Fruit fly (Drosophila melanogaster): ENCODE data around the gene CG46463.

Gene CG46463

dm6 chr3L:3456922-3457321 lies 4.2 kb upstream of the CG46463 start:
- TF ChIP-seq ttk (optimal IDR thresholded peaks at IDR 0.05) (no peak), Sin3A (optimal IDR thresholded peaks at IDR 0.05) (no peak)

dm6 chr3L:3460402-3461027 lies 600 bp upstream of the CG46463 start, which contains the start of gene eIF5B:
Gene eIF5B, minus strand, starts transcription at chr3L:3460977.
- TF ChIP-seq Sin3A (optimal IDR thresholded peaks at IDR 0.05) (no peak), Myc (optimal IDR thresholded peaks at IDR 0.05) (no peak), h (optimal IDR thresholded peaks at IDR 0.05) (no peak), insv (optimal IDR thresholded peaks at IDR 0.05) (no peak), ttk (optimal IDR thresholded peaks at IDR 0.05) (no peak), psq (optimal IDR thresholded peaks at IDR 0.05) (no peak)

dm6 chr3L:3461557-3462414 lies 671 bp downstream of the CG46463 start:
- no peak for TF ChIP-seq Myc (optimal IDR thresholded peaks at IDR 0.05)
- TF ChIP-seq h (optimal IDR thresholded peaks at IDR 0.05) = no peak

- no peak for TF ChIP-seq Myc (optimal IDR thresholded peaks at IDR 0.05)
- no peak for TF ChIP-seq ttk (optimal IDR thresholded peaks at IDR 0.05)
- no peak for TF ChIP-seq h (optimal IDR thresholded peaks at IDR 0.05)
- TF ChIP-seq insv (optimal IDR thresholded peaks at IDR 0.05) = no peak
- TF ChIP-seq Sin3A (optimal IDR thresholded peaks at IDR 0.05) = no peak
Measured at dm6 chr3L:3466200-3466599, 5.1 kb downstream of the CG46463 start, which contains the start of gene CycJ. Gene CycJ, plus strand, starts transcription at chr3L:3466428.

- TF ChIP-seq insv (optimal IDR thresholded peaks at IDR 0.05) = no peak
- TF ChIP-seq Myc (optimal IDR thresholded peaks at IDR 0.05) = no peak
- no peak for TF ChIP-seq ttk (optimal IDR thresholded peaks at IDR 0.05)
Measured at dm6 chr3L:3469709-3470108, 8.6 kb downstream of the CG46463 start.

dm6 chr3L:3471174-3471573 lies 10.1 kb downstream of the CG46463 start, which contains the start of gene CG14971:
Gene CG14971, minus strand, starts transcription at chr3L:3471309.
- TF ChIP-seq Sin3A (optimal IDR thresholded peaks at IDR 0.05) (no peak), psq (optimal IDR thresholded peaks at IDR 0.05) (no peak), ttk (optimal IDR thresholded peaks at IDR 0.05) (no peak), insv (optimal IDR thresholded peaks at IDR 0.05) (no peak), h (optimal IDR thresholded peaks at IDR 0.05) (no peak), Myc (optimal IDR thresholded peaks at IDR 0.05) (no peak)

dm6 chr3L:3472063-3472528 lies 11.0 kb downstream of the CG46463 start, which contains the start of the genes CG32267 and CG42324:
Gene CG32267, minus strand, starts transcription at chr3L:3472113.
Gene CG42324, plus strand, starts transcription at chr3L:3472447.
- no peak for TF ChIP-seq ttk (optimal IDR thresholded peaks at IDR 0.05)
- TF ChIP-seq Sin3A (optimal IDR thresholded peaks at IDR 0.05) = no peak
- TF ChIP-seq psq (optimal IDR thresholded peaks at IDR 0.05) = no peak
- TF ChIP-seq h (optimal IDR thresholded peaks at IDR 0.05) = no peak
- no peak for TF ChIP-seq insv (optimal IDR thresholded peaks at IDR 0.05)
- TF ChIP-seq Myc (optimal IDR thresholded peaks at IDR 0.05) = no peak

- TF ChIP-seq Myc (optimal IDR thresholded peaks at IDR 0.05) = no peak
- no peak for TF ChIP-seq Sin3A (optimal IDR thresholded peaks at IDR 0.05)
- no peak for TF ChIP-seq h (optimal IDR thresholded peaks at IDR 0.05)
Measured at dm6 chr3L:3472786-3473185, 11.7 kb downstream of the CG46463 start.

dm6 chr3L:3479551-3479950 lies 18.4 kb downstream of the CG46463 start:
- TF ChIP-seq ttk (optimal IDR thresholded peaks at IDR 0.05) = no peak
- no peak for TF ChIP-seq Sin3A (optimal IDR thresholded peaks at IDR 0.05)
- TF ChIP-seq psq (optimal IDR thresholded peaks at IDR 0.05) = no peak
- no peak for TF ChIP-seq Myc (optimal IDR thresholded peaks at IDR 0.05)
- TF ChIP-seq insv (optimal IDR thresholded peaks at IDR 0.05) = no peak
- TF ChIP-seq h (optimal IDR thresholded peaks at IDR 0.05) = no peak

dm6 chr3L:3484553-3484952 lies 23.4 kb downstream of the CG46463 start, which contains the start of gene CG43074:
Gene CG43074, minus strand, starts transcription at chr3L:3484653.
- TF ChIP-seq Myc (optimal IDR thresholded peaks at IDR 0.05) (no peak), ttk (optimal IDR thresholded peaks at IDR 0.05) (no peak), psq (optimal IDR thresholded peaks at IDR 0.05) (no peak), h (optimal IDR thresholded peaks at IDR 0.05) (no peak), insv (optimal IDR thresholded peaks at IDR 0.05) (no peak), Sin3A (optimal IDR thresholded peaks at IDR 0.05) (no peak)

- TF ChIP-seq Sin3A (optimal IDR thresholded peaks at IDR 0.05) (no peak), insv (optimal IDR thresholded peaks at IDR 0.05) (no peak), psq (optimal IDR thresholded peaks at IDR 0.05) (no peak), Myc (optimal IDR thresholded peaks at IDR 0.05) (no peak), ttk (optimal IDR thresholded peaks at IDR 0.05) (no peak), h (optimal IDR thresholded peaks at IDR 0.05) (no peak)
Measured at dm6 chr3L:3485088-3485710, 24.1 kb downstream of the CG46463 start.

dm6 chr3L:3492116-3492747 lies 31.1 kb downstream of the CG46463 start:
- no peak for TF ChIP-seq Sin3A (optimal IDR thresholded peaks at IDR 0.05)
- TF ChIP-seq Myc (optimal IDR thresholded peaks at IDR 0.05) = no peak
- TF ChIP-seq psq (optimal IDR thresholded peaks at IDR 0.05) = no peak
